Fruit fly (Drosophila melanogaster): ENCODE results near the gene CG14011.

The CG14011 gene

DNA sequence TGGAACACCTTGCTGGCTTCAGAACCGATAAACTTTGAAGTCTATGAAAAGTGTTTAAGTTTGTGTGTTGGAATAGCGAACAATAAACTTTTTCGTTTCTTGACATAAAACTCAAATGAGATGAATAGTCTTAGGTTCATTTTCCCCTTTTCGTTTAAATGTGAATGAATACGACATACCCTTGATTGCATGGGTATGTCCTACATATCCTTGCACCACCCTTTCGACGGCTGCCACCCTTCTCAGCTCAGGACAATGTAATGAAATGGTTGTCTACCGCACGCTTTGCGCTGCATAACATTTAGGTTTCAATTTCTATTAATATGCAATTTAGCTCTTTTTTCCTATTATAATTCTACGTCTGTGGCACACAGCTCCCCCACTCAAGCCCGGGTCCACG lies at the start of gene CG14011:
Gene CG14011 (minus strand): TSS at position 101 of the 400 bp plus-strand sequence.
- TF ChIP-seq CG7045 (GFP tag; optimal IDR thresholded peaks at IDR 0.05) (no peak), Crg-1 (GFP tag; optimal IDR thresholded peaks at IDR 0.05) (no peak), toe (GFP tag; optimal IDR thresholded peaks at IDR 0.05) (no peak), Mnt (GFP tag; optimal IDR thresholded peaks at IDR 0.05) (no peak), tj (GFP tag; optimal IDR thresholded peaks at IDR 0.05) (no peak), cic (GFP tag; optimal IDR thresholded peaks at IDR 0.05) (no peak), Clk (GFP tag; optimal IDR thresholded peaks at IDR 0.05) (no peak), CG12768 (GFP tag; optimal IDR thresholded peaks at IDR 0.05) (no peak), ovo (GFP tag; optimal IDR thresholded peaks at IDR 0.05) (no peak), CG1620 (GFP tag; optimal IDR thresholded peaks at IDR 0.05) (no peak), cnc (optimal IDR thresholded peaks at IDR 0.05) (no peak), CG14711 (tag; optimal IDR thresholded peaks at IDR 0.05) (no peak), bab1 (GFP tag; optimal IDR thresholded peaks at IDR 0.05) (no peak), CG11617 (GFP tag; optimal IDR thresholded peaks at IDR 0.05) (no peak), CG33017 (tag; optimal IDR thresholded peaks at IDR 0.05) (no peak), CG5204 (GFP tag; optimal IDR thresholded peaks at IDR 0.05) (no peak), Hr96 (GFP tag; optimal IDR thresholded peaks at IDR 0.05) (no peak), kay (GFP tag; ENCODE audit: borderline replicate concordance) (no peak), CG7101 (tag; optimal IDR thresholded peaks at IDR 0.05) (no peak), pad (GFP tag; optimal IDR thresholded peaks at IDR 0.05) (no peak)

- TF ChIP-seq kay (GFP tag; ENCODE audit: borderline replicate concordance) (no peak), toe (GFP tag; optimal IDR thresholded peaks at IDR 0.05) (no peak)
Measured at dm6 chr2L:5623727-5624407, 43.0 kb upstream of the CG14011 start, which contains the start of gene Cyp6a16. TSS of gene Cyp6a16 (minus strand) at chr2L:5623762.

DNA sequence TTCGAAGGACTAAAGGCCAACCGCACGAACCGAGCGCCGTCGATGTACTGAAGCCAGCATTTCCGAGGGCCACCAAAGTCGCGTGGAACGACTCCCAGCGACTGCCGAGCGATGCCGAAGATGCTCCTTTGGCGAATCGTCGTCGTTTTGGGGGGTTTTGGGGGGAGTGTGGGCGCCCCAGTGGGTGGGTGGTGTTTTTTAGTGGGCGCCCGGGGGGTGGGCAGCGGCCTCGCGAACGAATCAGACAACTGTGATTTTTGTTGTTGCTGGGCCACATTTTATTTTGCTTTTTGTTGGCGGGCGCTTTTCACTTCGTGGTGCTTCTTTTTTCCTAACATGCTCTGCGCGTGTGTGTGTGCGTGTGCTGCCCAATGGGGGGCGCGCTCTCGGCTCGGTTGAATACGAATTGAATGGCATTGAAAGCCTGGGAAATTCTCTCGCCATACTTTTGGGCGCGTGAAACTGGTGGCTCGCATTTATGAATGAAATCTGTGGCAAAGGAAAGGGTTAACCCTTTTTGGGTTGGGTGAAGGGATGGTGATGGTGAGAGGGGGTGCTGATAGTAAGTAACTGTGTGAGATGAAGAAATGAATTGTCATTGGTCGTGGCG lies 37.1 kb upstream of the CG14011 start, which contains the start of gene DIP-eta:
Gene DIP-eta (minus strand): TSS at position 51 of the 610 bp plus-strand sequence.
- TF ChIP-seq bab1 (GFP tag; optimal IDR thresholded peaks at IDR 0.05) (no peak), CG1620 (GFP tag; optimal IDR thresholded peaks at IDR 0.05) (no peak), CG33017 (tag; optimal IDR thresholded peaks at IDR 0.05) (no peak), CG7045 (GFP tag; optimal IDR thresholded peaks at IDR 0.05) (peak; percentile 64), CG12768 (GFP tag; optimal IDR thresholded peaks at IDR 0.05) (peak; percentile 26), Hr96 (GFP tag; optimal IDR thresholded peaks at IDR 0.05) (no peak), cic (GFP tag; optimal IDR thresholded peaks at IDR 0.05) (no peak), Mnt (GFP tag; optimal IDR thresholded peaks at IDR 0.05) (no peak)

DNA sequence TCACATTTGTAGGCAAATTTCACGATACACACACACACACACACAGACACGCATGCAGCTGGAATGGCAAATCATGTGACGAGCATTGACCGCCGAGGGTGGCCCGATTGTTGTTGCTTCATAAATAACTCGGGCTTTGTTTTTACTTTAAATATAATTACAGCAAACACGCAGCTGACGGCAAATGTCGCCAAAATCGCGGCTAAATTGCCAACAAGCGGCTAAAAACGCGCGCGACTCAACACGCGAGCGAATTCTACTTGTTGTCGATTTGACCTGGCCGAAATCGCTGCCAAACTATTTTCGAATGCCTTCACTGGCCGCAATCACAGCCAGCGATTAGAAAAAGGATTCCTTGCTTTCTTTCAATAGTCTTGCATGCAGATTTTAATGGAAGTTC lies 36.3 kb upstream of the CG14011 start:
- TF ChIP-seq kay (GFP tag; ENCODE audit: borderline replicate concordance), result no peak
- no peak for TF ChIP-seq CG5204 (GFP tag; optimal IDR thresholded peaks at IDR 0.05)
- TF ChIP-seq Hr96 (GFP tag; optimal IDR thresholded peaks at IDR 0.05), result no peak
- no peak for TF ChIP-seq CG33017 (tag; optimal IDR thresholded peaks at IDR 0.05)
- TF ChIP-seq CG12768 (GFP tag; optimal IDR thresholded peaks at IDR 0.05), result no peak
- no peak for TF ChIP-seq CG14711 (tag; optimal IDR thresholded peaks at IDR 0.05)
- TF ChIP-seq ovo (GFP tag; optimal IDR thresholded peaks at IDR 0.05), result no peak
- TF ChIP-seq CG7101 (tag; optimal IDR thresholded peaks at IDR 0.05), result no peak

DNA sequence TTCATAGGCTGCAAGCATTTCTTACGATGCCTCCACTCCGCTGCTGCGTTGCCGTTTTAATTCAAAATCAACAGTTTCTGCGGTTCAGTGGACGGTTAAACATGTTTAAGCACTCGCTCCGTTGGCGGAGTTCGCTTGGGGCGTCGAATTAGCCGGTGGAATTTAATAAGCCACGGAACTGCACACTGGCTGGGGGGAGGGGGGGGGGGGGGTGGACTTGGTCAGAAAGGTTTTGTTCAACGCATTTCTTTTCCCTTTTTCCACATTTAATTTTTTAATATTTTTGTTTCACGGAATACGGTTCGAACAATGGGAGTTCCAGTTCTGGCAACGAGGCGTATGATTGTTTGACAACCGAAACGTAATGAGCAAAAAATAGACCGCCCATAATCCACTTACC lies 29.7 kb upstream of the CG14011 start:
- TF ChIP-seq Clk (GFP tag; optimal IDR thresholded peaks at IDR 0.05), result no peak
- TF ChIP-seq cic (GFP tag; optimal IDR thresholded peaks at IDR 0.05), result no peak
- TF ChIP-seq Hr96 (GFP tag; optimal IDR thresholded peaks at IDR 0.05), result no peak
- no peak for TF ChIP-seq CG5204 (GFP tag; optimal IDR thresholded peaks at IDR 0.05)
- no peak for TF ChIP-seq CG7045 (GFP tag; optimal IDR thresholded peaks at IDR 0.05)
- TF ChIP-seq ovo (GFP tag; optimal IDR thresholded peaks at IDR 0.05), result no peak
- no peak for TF ChIP-seq toe (GFP tag; optimal IDR thresholded peaks at IDR 0.05)
- TF ChIP-seq Mnt (GFP tag; optimal IDR thresholded peaks at IDR 0.05), result no peak
- TF ChIP-seq CG11617 (GFP tag; optimal IDR thresholded peaks at IDR 0.05), result no peak
- TF ChIP-seq CG14711 (tag; optimal IDR thresholded peaks at IDR 0.05), result no peak
- TF ChIP-seq Crg-1 (GFP tag; optimal IDR thresholded peaks at IDR 0.05), result no peak
- TF ChIP-seq CG7101 (tag; optimal IDR thresholded peaks at IDR 0.05), result no peak
- no peak for TF ChIP-seq CG12768 (GFP tag; optimal IDR thresholded peaks at IDR 0.05)
- TF ChIP-seq bab1 (GFP tag; optimal IDR thresholded peaks at IDR 0.05), result no peak
- no peak for TF ChIP-seq kay (GFP tag; ENCODE audit: borderline replicate concordance)

- no peak for TF ChIP-seq pad (GFP tag; optimal IDR thresholded peaks at IDR 0.05)
Measured at dm6 chr2L:5610108-5610507, 29.2 kb upstream of the CG14011 start.

dm6 chr2L:5596533-5596932 lies 15.6 kb upstream of the CG14011 start, which contains the start of gene CG18266:
TSS of gene CG18266 (plus strand) at chr2L:5596833.
- TF ChIP-seq cnc (optimal IDR thresholded peaks at IDR 0.05) (no peak), pad (GFP tag; optimal IDR thresholded peaks at IDR 0.05) (no peak), Hr96 (GFP tag; optimal IDR thresholded peaks at IDR 0.05) (no peak), tj (GFP tag; optimal IDR thresholded peaks at IDR 0.05) (no peak), ovo (GFP tag; optimal IDR thresholded peaks at IDR 0.05) (no peak), CG33017 (tag; optimal IDR thresholded peaks at IDR 0.05) (no peak), Mnt (GFP tag; optimal IDR thresholded peaks at IDR 0.05) (no peak)

Measured in whole organism, adult.